Fruit fly (Drosophila melanogaster) whole organism, embryonic: ENCODE results near the gene sa.

Source experiments
- B-H1 ChIP-seq: fragments of 200-800 bp; sonication (Bioruptor generic); IDR thresholded peaks from 3 replicates; pipeline ENCODE4 v1.3.6; 2022; ENCODE audit warnings: missing biosample characterization, missing genetic modification characterization
- Bdp1 ChIP-seq: fragments of 200-800 bp; sonication (Bioruptor generic); optimal IDR thresholded peaks from 3 replicates; lab custom pipeline; 2016; ENCODE audit warnings: missing biosample characterization, missing genetic modification characterization
- CG10147 ChIP-seq: fragments of 200-800 bp; sonication (Bioruptor generic); optimal IDR thresholded peaks from 2 replicates; lab custom pipeline; 2019; ENCODE audit warnings: missing biosample characterization, mild to moderate bottlenecking, missing genetic modification characterization, moderate library complexity
- CG10321 ChIP-seq: fragments of 200-800 bp; sonication (Bioruptor generic); IDR thresholded peaks from 2 replicates; pipeline ENCODE4 v1.3.6; 2022; ENCODE audit warnings: missing biosample characterization, missing genetic modification characterization
- CG12659 ChIP-seq: fragments of 200-800 bp; sonication (Bioruptor generic); optimal IDR thresholded peaks from 3 replicates; lab custom pipeline; 2017; ENCODE audit warnings: mild to moderate bottlenecking, missing biosample characterization, missing genetic modification reagents, missing genetic modification characterization
- CG12942 ChIP-seq: fragments of 200-800 bp; sonication (Bioruptor generic); optimal IDR thresholded peaks from 3 replicates; lab custom pipeline; 2016; ENCODE audit warnings: missing biosample characterization, missing genetic modification characterization
- CG14441 ChIP-seq: fragments of 200-800 bp; sonication (Bioruptor generic); IDR thresholded peaks from 2 replicates; pipeline ENCODE4 v1.3.6; 2022; ENCODE audit warnings: missing biosample characterization, missing genetic modification characterization
- CG14860 ChIP-seq: fragments of 200-800 bp; sonication (Bioruptor generic); IDR thresholded peaks from 3 replicates; pipeline ENCODE4 v1.3.6; 2022; ENCODE audit warnings: missing biosample characterization, missing genetic modification characterization; ENCODE audit not compliant: partially characterized antibody
- CG16863 ChIP-seq: fragments of 200-800 bp; sonication (Bioruptor generic); optimal IDR thresholded peaks from 3 replicates; lab custom pipeline; 2016; ENCODE audit warnings: missing biosample characterization, missing genetic modification characterization
- CG18764 ChIP-seq: fragments of 200-800 bp; sonication (Bioruptor generic); optimal IDR thresholded peaks from 3 replicates; lab custom pipeline; 2016; ENCODE audit warnings: missing biosample characterization, missing genetic modification characterization
- CG30020 ChIP-seq: fragments of 200-800 bp; optimal IDR thresholded peaks from 2 replicates; lab custom pipeline; 2019; ENCODE audit warnings: missing biosample characterization, mild to moderate bottlenecking, missing genetic modification characterization, moderate library complexity
- CG43689 ChIP-seq: fragments of 200-800 bp; sonication (Bioruptor generic); IDR thresholded peaks from 2 replicates; pipeline ENCODE4 v1.3.6; 2022; ENCODE audit warnings: missing biosample characterization, missing genetic modification characterization
- CG4424 ChIP-seq: fragments of 200-800 bp; sonication (Bioruptor generic); optimal IDR thresholded peaks from 3 replicates; lab custom pipeline; 2016; ENCODE audit warnings: missing biosample characterization, missing genetic modification characterization
- CG4707 ChIP-seq: fragments of 200-800 bp; sonication (Bioruptor generic); optimal IDR thresholded peaks from 2 replicates; lab custom pipeline; 2018; ENCODE audit warnings: missing biosample characterization, mild to moderate bottlenecking, missing genetic modification characterization, moderate library complexity
- CG4820 ChIP-seq: fragments of 200-800 bp; sonication (Bioruptor generic); optimal IDR thresholded peaks from 3 replicates; lab custom pipeline; 2016; ENCODE audit warnings: missing biosample characterization, missing genetic modification characterization
- CG6854 ChIP-seq: fragments of 200-800 bp; sonication (Bioruptor generic); optimal IDR thresholded peaks from 3 replicates; lab custom pipeline; 2017; ENCODE audit warnings: missing biosample characterization, mild to moderate bottlenecking, missing genetic modification characterization
- CG7357 ChIP-seq: fragments of 200-800 bp; sonication (Bioruptor generic); IDR thresholded peaks from 3 replicates; pipeline ENCODE4 v1.3.6; 2022; ENCODE audit warnings: missing biosample characterization, missing genetic modification characterization
- CG9817 ChIP-seq: fragments of 200-800 bp; sonication (Bioruptor generic); optimal IDR thresholded peaks from 2 replicates; lab custom pipeline; 2018; ENCODE audit warnings: missing biosample characterization, mild to moderate bottlenecking, missing genetic modification characterization, moderate library complexity
- Chrac-16 ChIP-seq: fragments of 200-800 bp; sonication (Bioruptor generic); optimal IDR thresholded peaks from 3 replicates; lab custom pipeline; 2016; ENCODE audit warnings: missing biosample characterization, missing genetic modification characterization
- E2f1 ChIP-seq: fragments of 200-800 bp; sonication (Bioruptor generic); IDR thresholded peaks from 2 replicates; pipeline ENCODE4 v1.3.6; 2022; ENCODE audit warnings: missing biosample characterization, missing genetic modification characterization
- Eip74EF ChIP-seq, 2 experiments: fragments of 200-800 bp in 1 of 2; fragments of >200 bp in 1 of 2; sonication (Bioruptor generic) in 1 of 2; optimal IDR thresholded peaks; 2 replicates each; lab custom pipeline; 2017 to 2019; ENCODE audit warnings: missing biosample characterization in 2 of 2, missing genetic modification characterization in 2 of 2, mild to moderate bottlenecking in 1 of 2, moderate library complexity in 1 of 2
- Nf-YC ChIP-seq: fragments of 200-800 bp; optimal IDR thresholded peaks from 3 replicates; lab custom pipeline; 2019; ENCODE audit warnings: missing biosample characterization, mild to moderate bottlenecking, missing genetic modification characterization, moderate library complexity
- Ssrp ChIP-seq: fragments of 200-800 bp; sonication (Bioruptor generic); optimal IDR thresholded peaks from 2 replicates; lab custom pipeline; 2018; ENCODE audit warnings: missing biosample characterization, mild to moderate bottlenecking, missing genetic modification characterization, moderate library complexity
- Usf ChIP-seq: fragments of 200-800 bp; sonication (Bioruptor generic); optimal IDR thresholded peaks from 2 replicates; lab custom pipeline; 2017; ENCODE audit warnings: missing genotype, missing biosample characterization, missing genetic modification characterization
- al ChIP-seq: fragments of 200-800 bp; sonication (Bioruptor generic); IDR thresholded peaks from 2 replicates; pipeline ENCODE4 v1.3.6; 2022; ENCODE audit warnings: missing biosample characterization, missing genetic modification characterization
- amos ChIP-seq: fragments of 200-800 bp; sonication (Bioruptor generic); IDR thresholded peaks from 2 replicates; pipeline ENCODE4 v1.3.6; 2022; ENCODE audit warnings: missing biosample characterization, missing genetic modification characterization; ENCODE audit not compliant: partially characterized antibody
- ase ChIP-seq: fragments of 200-800 bp; sonication (Bioruptor generic); IDR thresholded peaks from 3 replicates; pipeline ENCODE4 v1.3.6; 2022; ENCODE audit warnings: missing biosample characterization, missing genetic modification characterization
- br ChIP-seq: fragments of >200 bp; optimal IDR thresholded peaks from 2 replicates; lab custom pipeline; 2017
- cas ChIP-seq: fragments of 200-800 bp; sonication (Bioruptor generic); IDR thresholded peaks from 2 replicates; pipeline ENCODE4 v1.3.6; 2022; ENCODE audit warnings: missing biosample characterization, missing genetic modification characterization
- ci ChIP-seq: fragments of 200-800 bp; sonication (Bioruptor generic); IDR thresholded peaks from 3 replicates; pipeline ENCODE4 v1.3.6; 2022; ENCODE audit warnings: missing biosample characterization, missing genetic modification characterization
- croc ChIP-seq: fragments of 200-800 bp; sonication (Bioruptor generic); conservative IDR thresholded peaks from 3 replicates; pipeline ENCODE4 v1.3.6; 2022; ENCODE audit warnings: missing biosample characterization, missing genetic modification characterization
- danr ChIP-seq: fragments of 200-800 bp; sonication (Bioruptor generic); IDR thresholded peaks from 2 replicates; pipeline ENCODE4 v1.3.6; 2022; ENCODE audit warnings: missing biosample characterization, missing genetic modification characterization
- disco-r ChIP-seq: fragments of 200-800 bp; sonication (Bioruptor generic); optimal IDR thresholded peaks from 2 replicates; lab custom pipeline; 2016; ENCODE audit warnings: missing biosample characterization, missing genetic modification characterization
- dysf ChIP-seq: fragments of 200-800 bp; sonication (Bioruptor generic); IDR thresholded peaks from 3 replicates; pipeline ENCODE4 v1.3.6; 2022; ENCODE audit warnings: missing biosample characterization, missing genetic modification characterization
- ems ChIP-seq: fragments of 200-800 bp; sonication (Bioruptor generic); optimal IDR thresholded peaks from 3 replicates; lab custom pipeline; 2016; ENCODE audit warnings: missing biosample characterization, missing genetic modification characterization
- fd3F ChIP-seq: fragments of 200-800 bp; sonication (Bioruptor generic); optimal IDR thresholded peaks from 2 replicates; lab custom pipeline; 2018; ENCODE audit warnings: missing biosample characterization, mild to moderate bottlenecking, missing genetic modification characterization, moderate library complexity
- fru ChIP-seq: fragments of >200 bp; optimal IDR thresholded peaks from 2 replicates; lab custom pipeline; 2017
- ind ChIP-seq: fragments of 200-800 bp; sonication (Bioruptor generic); optimal IDR thresholded peaks from 3 replicates; lab custom pipeline; 2016; ENCODE audit warnings: missing biosample characterization, missing genetic modification characterization
- lilli ChIP-seq: fragments of 200-800 bp; sonication (Bioruptor generic); optimal IDR thresholded peaks from 3 replicates; lab custom pipeline; 2016; ENCODE audit warnings: missing biosample characterization, missing genetic modification characterization
- nmo ChIP-seq: fragments of 200-800 bp; sonication (Bioruptor generic); optimal IDR thresholded peaks from 2 replicates; lab custom pipeline; 2018; ENCODE audit warnings: missing biosample characterization, mild to moderate bottlenecking, missing genetic modification characterization, moderate library complexity
- onecut ChIP-seq: fragments of 200-800 bp; sonication (Bioruptor generic); IDR thresholded peaks from 2 replicates; pipeline ENCODE4 v1.3.6; 2022; ENCODE audit warnings: missing biosample characterization, missing genetic modification characterization
- p53 ChIP-seq: fragments of 200-800 bp; sonication (Bioruptor generic); optimal IDR thresholded peaks from 2 replicates; lab custom pipeline; 2016; ENCODE audit warnings: missing biosample characterization, missing genetic modification characterization
- peb ChIP-seq: fragments of 200-800 bp; sonication (Bioruptor generic); IDR thresholded peaks from 2 replicates; pipeline ENCODE4 v1.3.6; 2022; ENCODE audit warnings: missing biosample characterization, missing genetic modification characterization
- pho ChIP-seq: fragments of 200-800 bp; sonication (Bioruptor generic); optimal IDR thresholded peaks from 2 replicates; lab custom pipeline; 2016; ENCODE audit warnings: missing biosample characterization, missing genetic modification characterization
- pros ChIP-seq: fragments of 200-800 bp; sonication (Bioruptor generic); optimal IDR thresholded peaks from 3 replicates; lab custom pipeline; 2019; ENCODE audit warnings: missing biosample characterization, mild to moderate bottlenecking, missing genetic modification characterization, moderate library complexity
- pum ChIP-seq: fragments of 200-800 bp; sonication (Bioruptor generic); optimal IDR thresholded peaks from 2 replicates; lab custom pipeline; 2016; ENCODE audit warnings: missing biosample characterization, missing genetic modification characterization
- ro ChIP-seq: fragments of 200-800 bp; sonication (Bioruptor generic); IDR thresholded peaks from 2 replicates; pipeline ENCODE4 v1.3.6; 2022; ENCODE audit warnings: missing biosample characterization, missing genetic modification characterization
- sens ChIP-seq: fragments of 200-800 bp; sonication (Bioruptor generic); peaks from one replicate; lab custom pipeline; 2016; ENCODE audit warnings: missing biosample characterization, missing genetic modification characterization
- slbo ChIP-seq: fragments of 200-800 bp; sonication (Bioruptor generic); IDR thresholded peaks from 2 replicates; pipeline ENCODE4 v1.3.6; 2022; ENCODE audit warnings: missing biosample characterization, missing genetic modification characterization
- sna ChIP-seq: fragments of 200-800 bp; sonication (Bioruptor generic); IDR thresholded peaks from 2 replicates; pipeline ENCODE4 v1.3.6; 2022; ENCODE audit warnings: missing biosample characterization, missing genetic modification characterization; ENCODE audit not compliant: partially characterized antibody
- vvl ChIP-seq: fragments of 200-800 bp; sonication (Bioruptor generic); IDR thresholded peaks from 2 replicates; pipeline ENCODE4 v1.3.6; 2022; ENCODE audit warnings: missing biosample characterization, missing genetic modification characterization
- wor ChIP-seq: fragments of 200-800 bp; sonication (Bioruptor generic); IDR thresholded peaks from 2 replicates; pipeline ENCODE4 v1.3.6; 2022; ENCODE audit warnings: missing biosample characterization, missing genetic modification characterization

Gene sa

dm6 chr3L:21382158-21382610, 24.4 kb downstream of the sa start, which contains the start of gene rgn (continued):
- TF ChIP-seq Ssrp (tag; lab: Kevin White, UChicago): peak; percentile 43
- TF ChIP-seq CG6854 (GFP tag; lab: Kevin White, UChicago): peak; percentile 80
- TF ChIP-seq CG18764 (GFP tag; lab: Kevin White, UChicago): peak; percentile 54
- TF ChIP-seq CG10147 (GFP tag; lab: Kevin White, UChicago): peak; percentile 79
- TF ChIP-seq lilli: peak; percentile 63
- TF ChIP-seq pum (GFP tag; lab: Kevin White, UChicago): peak; percentile 44
- TF ChIP-seq wor (GFP tag; lab: Robert Waterston, UW): no peak
- no peak for TF ChIP-seq p53 (GFP tag; lab: Kevin White, UChicago)
- TF ChIP-seq CG7357 (GFP tag; lab: Robert Waterston, UW): peak; percentile 52; the same call in 1 of the 3 replicates
- TF ChIP-seq E2f1: peak; percentile 77
- no peak for TF ChIP-seq pros (GFP tag; lab: Kevin White, UChicago)
- TF ChIP-seq Eip74EF (GFP tag; optimal IDR thresholded peaks at IDR 0.05; lab: Kevin White, UChicago): peak in 1 of 2 experiments; percentile 36
- peak; percentile 76 for TF ChIP-seq ci (GFP tag; lab: Robert Waterston, UW)
- peak; percentile 54 for TF ChIP-seq CG4820 (GFP tag; lab: Kevin White, UChicago)
- no peak; the same call in 1 of the 2 replicates for TF ChIP-seq amos (GFP tag; lab: Robert Waterston, UW)
- peak; percentile 71 for TF ChIP-seq CG4424 (GFP tag; lab: Kevin White, UChicago)
- TF ChIP-seq Usf (GFP tag; lab: Kevin White, UChicago): peak; percentile 59
- TF ChIP-seq Bdp1 (GFP tag; lab: Kevin White, UChicago): peak; percentile 7
- peak; percentile 88 for TF ChIP-seq slbo
- TF ChIP-seq fru: no peak
- TF ChIP-seq al (GFP tag; lab: Robert Waterston, UW): peak; percentile 79
- TF ChIP-seq br (lab: Kevin White, UChicago): no peak
- TF ChIP-seq Chrac-16: peak; percentile 64
- peak; percentile 63 for TF ChIP-seq Nf-YC (tag; lab: Kevin White, UChicago)
- TF ChIP-seq CG10321 (GFP tag; lab: Robert Waterston, UW): no peak
- peak; percentile 55 for TF ChIP-seq sens
- no peak for TF ChIP-seq CG4707
- peak; percentile 73 for TF ChIP-seq nmo (GFP tag; lab: Kevin White, UChicago)
- 0 out of 3 replicates have a peak, but pooled peaks have one; percentile 12 for TF ChIP-seq CG14860 (GFP tag; lab: Robert Waterston, UW)
- peak; percentile 34; the same call in 1 of the 2 replicates for TF ChIP-seq CG43689 (GFP tag; lab: Robert Waterston, UW)
- TF ChIP-seq dysf (GFP tag; lab: Robert Waterston, UW): peak; percentile 88
- TF ChIP-seq CG9817 (tag; lab: Kevin White, UChicago): peak; percentile 73
- TF ChIP-seq pho (GFP tag; lab: Kevin White, UChicago): peak; percentile 71
- TF ChIP-seq CG14441 (GFP tag; lab: Robert Waterston, UW): peak; percentile 83
- peak; percentile 44; the same call in 1 of the 2 replicates for TF ChIP-seq danr (GFP tag; lab: Robert Waterston, UW)
- TF ChIP-seq ems (GFP tag; lab: Kevin White, UChicago): peak; percentile 53
- peak; percentile 81 for TF ChIP-seq fd3F (GFP tag; lab: Kevin White, UChicago)
- no peak for TF ChIP-seq sna (GFP tag; lab: Robert Waterston, UW)
- TF ChIP-seq CG12942 (GFP tag; lab: Kevin White, UChicago): peak; percentile 65
- peak; percentile 70 for TF ChIP-seq B-H1 (GFP tag; lab: Robert Waterston, UW)
- no peak for TF ChIP-seq disco-r
- TF ChIP-seq CG16863: peak; percentile 6
- TF ChIP-seq peb (GFP tag; lab: Robert Waterston, UW): no peak
- peak; percentile 77 for TF ChIP-seq vvl (GFP tag; lab: Robert Waterston, UW)
- TF ChIP-seq CG12659 (GFP tag; lab: Kevin White, UChicago): peak; percentile 87
- peak; percentile 79 for TF ChIP-seq ind (GFP tag; lab: Kevin White, UChicago)
- TF ChIP-seq ase (GFP tag; lab: Robert Waterston, UW): peak; percentile 60; the same call in 2 of the 3 replicates
- TF ChIP-seq croc (GFP tag; lab: Robert Waterston, UW): no peak
- no peak for TF ChIP-seq CG30020 (tag; lab: Kevin White, UChicago)
- TF ChIP-seq cas (GFP tag; lab: Robert Waterston, UW): no peak
- TF ChIP-seq onecut (GFP tag; lab: Robert Waterston, UW): peak; percentile 53
- TF ChIP-seq ro (GFP tag; lab: Robert Waterston, UW): peak; percentile 26; the same call in 1 of the 2 replicates
